Fruit fly (Drosophila melanogaster) whole organism, embryonic: ENCODE measurements around the gene Tengl3.

Experiments
- Ada2b ChIP-seq: fragments of 200-800 bp; sonication (Bioruptor generic); IDR thresholded peaks from 2 replicates; pipeline ENCODE4 v1.3.6; 2022; ENCODE audit warnings: missing biosample characterization, missing genetic modification characterization
- BEAF-32 ChIP-seq: fragments of 200-800 bp; sonication (Bioruptor generic); optimal IDR thresholded peaks from 3 replicates; lab custom pipeline; 2017; ENCODE audit warnings: missing biosample characterization, missing genetic modification characterization, mild to moderate bottlenecking, moderate library complexity, missing genetic modification reagents
- Blimp-1 ChIP-seq: fragments of 200-800 bp; sonication (Bioruptor generic); optimal IDR thresholded peaks from 3 replicates; lab custom pipeline; 2018; ENCODE audit warnings: missing biosample characterization, missing genetic modification characterization, mild to moderate bottlenecking, moderate library complexity, missing genetic modification reagents
- CG10267 ChIP-seq: fragments of 200-800 bp; sonication (Bioruptor generic); optimal IDR thresholded peaks from 2 replicates; lab custom pipeline; 2018; ENCODE audit warnings: missing biosample characterization, mild to moderate bottlenecking, missing genetic modification characterization, moderate library complexity
- CG10543 ChIP-seq: fragments of 200-800 bp; sonication (Bioruptor generic); optimal IDR thresholded peaks from 3 replicates; lab custom pipeline; 2017; ENCODE audit warnings: missing biosample characterization, mild to moderate bottlenecking, missing genetic modification characterization, moderate library complexity
- CG1529 ChIP-seq: fragments of 200-800 bp; sonication (Bioruptor generic); optimal IDR thresholded peaks from 3 replicates; lab custom pipeline; 2018; ENCODE audit warnings: missing biosample characterization, missing genetic modification characterization
- CG15696 ChIP-seq: fragments of 200-800 bp; sonication (Bioruptor generic); optimal IDR thresholded peaks from 2 replicates; lab custom pipeline; 2019; ENCODE audit warnings: missing biosample characterization, mild to moderate bottlenecking, missing genetic modification characterization, moderate library complexity
- CG1603 ChIP-seq: fragments of 200-800 bp; sonication (Bioruptor generic); optimal IDR thresholded peaks from 2 replicates; lab custom pipeline; 2019; ENCODE audit warnings: missing biosample characterization, mild to moderate bottlenecking, missing genetic modification characterization, moderate library complexity
- CG16815 ChIP-seq: fragments of 200-800 bp; sonication (Bioruptor generic); optimal IDR thresholded peaks from 3 replicates; lab custom pipeline; 2017; ENCODE audit warnings: missing biosample characterization, mild to moderate bottlenecking, missing genetic modification characterization
- CG18262 ChIP-seq: fragments of 200-800 bp; optimal IDR thresholded peaks from 3 replicates; lab custom pipeline; 2019; ENCODE audit warnings: missing biosample characterization, mild to moderate bottlenecking, missing genetic modification characterization, moderate library complexity
- CG18599 ChIP-seq: fragments of 200-800 bp; sonication (Bioruptor generic); optimal IDR thresholded peaks from 3 replicates; lab custom pipeline; 2017; ENCODE audit warnings: missing biosample characterization, missing genetic modification characterization, mild to moderate bottlenecking, moderate library complexity, missing genetic modification reagents
- CG3407 ChIP-seq: fragments of 200-800 bp; sonication (Bioruptor generic); optimal IDR thresholded peaks from 2 replicates; lab custom pipeline; 2018; ENCODE audit warnings: missing biosample characterization, mild to moderate bottlenecking, missing genetic modification characterization
- CG34376 ChIP-seq: fragments of 200-800 bp; sonication (Bioruptor generic); optimal IDR thresholded peaks from 2 replicates; lab custom pipeline; 2018; ENCODE audit warnings: missing biosample characterization, mild to moderate bottlenecking, missing genetic modification characterization
- CG5245 ChIP-seq: fragments of 200-800 bp; sonication (Bioruptor generic); optimal IDR thresholded peaks from 3 replicates; lab custom pipeline; 2016; ENCODE audit warnings: missing biosample characterization, missing genetic modification characterization
- CG7786 ChIP-seq: fragments of 200-800 bp; sonication (Bioruptor generic); optimal IDR thresholded peaks from 2 replicates; lab custom pipeline; 2016; ENCODE audit warnings: missing biosample characterization, missing genetic modification characterization
- CG7987 ChIP-seq: fragments of 200-800 bp; sonication (Bioruptor generic); optimal IDR thresholded peaks from 2 replicates; lab custom pipeline; 2018; ENCODE audit warnings: missing biosample characterization, mild to moderate bottlenecking, missing genetic modification characterization, moderate library complexity
- Chrac-16 ChIP-seq: fragments of 200-800 bp; sonication (Bioruptor generic); optimal IDR thresholded peaks from 3 replicates; lab custom pipeline; 2016; ENCODE audit warnings: missing biosample characterization, missing genetic modification characterization
- Deaf1 ChIP-seq: fragments of 200-800 bp; optimal IDR thresholded peaks from 3 replicates; lab custom pipeline; 2019; ENCODE audit warnings: missing biosample characterization, mild to moderate bottlenecking, missing genetic modification characterization, moderate library complexity
- E2f2 ChIP-seq: fragments of 200-800 bp; sonication (Bioruptor generic); IDR thresholded peaks from 2 replicates; pipeline ENCODE4 v1.3.6; 2022; ENCODE audit warnings: missing biosample characterization, missing genetic modification characterization
- ERR ChIP-seq: fragments of 200-800 bp; sonication (Bioruptor generic); optimal IDR thresholded peaks from 2 replicates; lab custom pipeline; 2016; ENCODE audit warnings: missing biosample characterization, missing genetic modification characterization
- Gsc ChIP-seq: fragments of 200-800 bp; sonication (Bioruptor generic); IDR thresholded peaks from 2 replicates; pipeline ENCODE4 v1.3.6; 2022; ENCODE audit warnings: missing biosample characterization, missing genetic modification characterization
- H15 ChIP-seq: fragments of 200-800 bp; sonication (Bioruptor generic); IDR thresholded peaks from 3 replicates; pipeline ENCODE4 v1.3.6; 2022; ENCODE audit warnings: missing biosample characterization, missing genetic modification characterization
- HLHmδ ChIP-seq: fragments of 200-800 bp; sonication (Bioruptor generic); optimal IDR thresholded peaks from 2 replicates; lab custom pipeline; 2018; ENCODE audit warnings: missing biosample characterization, mild to moderate bottlenecking, missing genetic modification characterization, moderate library complexity
- Hand ChIP-seq: fragments of 200-800 bp; sonication (Bioruptor generic); optimal IDR thresholded peaks from 2 replicates; lab custom pipeline; 2017; ENCODE audit warnings: mild to moderate bottlenecking, missing biosample characterization, missing genetic modification reagents, missing genetic modification characterization
- Hmr ChIP-seq: fragments of 200-800 bp; sonication (Bioruptor generic); optimal IDR thresholded peaks from 3 replicates; lab custom pipeline; 2017; ENCODE audit warnings: mild to moderate bottlenecking, missing biosample characterization, missing genetic modification reagents, missing genetic modification characterization
- Myb ChIP-seq: fragments of 200-800 bp; sonication (Bioruptor generic); optimal IDR thresholded peaks from 2 replicates; lab custom pipeline; 2016; ENCODE audit warnings: missing biosample characterization, missing genetic modification characterization
- Nf-YA ChIP-seq: fragments of 200-800 bp; sonication (Bioruptor generic); IDR thresholded peaks from 2 replicates; pipeline ENCODE4 v1.3.6; 2022; ENCODE audit warnings: missing biosample characterization, missing genetic modification characterization
- Ravus ChIP-seq: fragments of 200-800 bp; sonication (Bioruptor generic); IDR thresholded peaks from 2 replicates; pipeline ENCODE4 v1.3.6; 2022; ENCODE audit warnings: missing biosample characterization, missing genetic modification characterization
- Ssrp ChIP-seq: fragments of 200-800 bp; sonication (Bioruptor generic); optimal IDR thresholded peaks from 2 replicates; lab custom pipeline; 2018; ENCODE audit warnings: missing biosample characterization, mild to moderate bottlenecking, missing genetic modification characterization, moderate library complexity
- Xbp1 ChIP-seq: fragments of 200-800 bp; sonication (Bioruptor generic); optimal IDR thresholded peaks from 3 replicates; lab custom pipeline; 2016; ENCODE audit warnings: missing biosample characterization, mild to moderate bottlenecking, missing genetic modification characterization
- az2 ChIP-seq: fragments of 200-800 bp; sonication (Bioruptor generic); optimal IDR thresholded peaks from 3 replicates; lab custom pipeline; 2016; ENCODE audit warnings: missing biosample characterization, missing genetic modification characterization
- chinmo ChIP-seq: fragments of 200-800 bp; sonication (Bioruptor generic); IDR thresholded peaks from 4 replicates; pipeline ENCODE4 v1.3.6; 2022; ENCODE audit warnings: missing biosample characterization, missing genetic modification characterization; ENCODE audit not compliant: partially characterized antibody
- chn ChIP-seq: fragments of 200-800 bp; sonication (Bioruptor generic); optimal IDR thresholded peaks from 2 replicates; lab custom pipeline; 2016; ENCODE audit warnings: missing biosample characterization, missing genetic modification characterization
- disco-r ChIP-seq: fragments of 200-800 bp; sonication (Bioruptor generic); optimal IDR thresholded peaks from 2 replicates; lab custom pipeline; 2016; ENCODE audit warnings: missing biosample characterization, missing genetic modification characterization
- ems ChIP-seq: fragments of 200-800 bp; sonication (Bioruptor generic); optimal IDR thresholded peaks from 3 replicates; lab custom pipeline; 2016; ENCODE audit warnings: missing biosample characterization, missing genetic modification characterization
- grn ChIP-seq: fragments of 200-800 bp; sonication (Bioruptor generic); optimal IDR thresholded peaks from 3 replicates; lab custom pipeline; 2017; ENCODE audit warnings: missing biosample characterization, missing genetic modification characterization
- hkb ChIP-seq, 2 experiments: fragments of 200-800 bp in 1 of 2; fragments of >200 bp in 1 of 2; sonication (Bioruptor generic) in 1 of 2; IDR thresholded peaks in 1 of 2; optimal IDR thresholded peaks in 1 of 2; 2 replicates each; pipeline versions ENCODE4 v1.3.6 to Lab custom; 2017 to 2022; ENCODE audit warnings: missing biosample characterization in 1 of 2, missing genetic modification characterization in 1 of 2
- jing ChIP-seq: fragments of 200-800 bp; sonication (Bioruptor generic); optimal IDR thresholded peaks from 2 replicates; lab custom pipeline; 2018; ENCODE audit warnings: missing biosample characterization, mild to moderate bottlenecking, missing genetic modification characterization
- lmd ChIP-seq: fragments of 200-800 bp; sonication (Bioruptor generic); IDR thresholded peaks from 2 replicates; pipeline ENCODE4 v1.3.6; 2022; ENCODE audit warnings: missing biosample characterization, missing genetic modification characterization
- luna ChIP-seq: fragments of 200-800 bp; sonication (Bioruptor generic); optimal IDR thresholded peaks from 2 replicates; lab custom pipeline; 2016; ENCODE audit warnings: missing biosample characterization, missing genetic modification characterization
- nerfin-2 ChIP-seq: fragments of 200-800 bp; sonication (Bioruptor generic); IDR thresholded peaks from 2 replicates; pipeline ENCODE4 v1.3.6; 2022; ENCODE audit warnings: missing biosample characterization, missing genetic modification characterization; ENCODE audit not compliant: partially characterized antibody
- nom ChIP-seq: fragments of 200-800 bp; sonication (Bioruptor generic); optimal IDR thresholded peaks from 2 replicates; lab custom pipeline; 2017; ENCODE audit warnings: missing biosample characterization, missing genetic modification characterization, mild to moderate bottlenecking, moderate library complexity, missing genetic modification reagents
- p53 ChIP-seq: fragments of 200-800 bp; sonication (Bioruptor generic); optimal IDR thresholded peaks from 2 replicates; lab custom pipeline; 2016; ENCODE audit warnings: missing biosample characterization, missing genetic modification characterization
- sc ChIP-seq, 3 experiments: fragments of >200 bp in 2 of 3; fragments of 200-800 bp in 1 of 3; sonication (Bioruptor generic) in 1 of 3; optimal IDR thresholded peaks; 2 replicates in 2 of 3; 3 replicates in 1 of 3; lab custom pipeline; 2017; ENCODE audit warnings: mild to moderate bottlenecking in 1 of 3, missing biosample characterization in 1 of 3, missing genetic modification characterization in 1 of 3, missing genetic modification reagents in 1 of 3
- sim ChIP-seq: fragments of 200-800 bp; sonication (Bioruptor generic); IDR thresholded peaks from 2 replicates; pipeline ENCODE4 v1.3.6; 2022; ENCODE audit warnings: missing biosample characterization, missing genetic modification characterization
- stc ChIP-seq: fragments of 200-800 bp; sonication (Bioruptor generic); IDR thresholded peaks from 2 replicates; pipeline ENCODE4 v1.3.6; 2022; ENCODE audit warnings: missing biosample characterization, missing genetic modification characterization
- twi ChIP-seq: fragments of 200-800 bp; optimal IDR thresholded peaks from 2 replicates; lab custom pipeline; 2019; ENCODE audit warnings: missing biosample characterization, mild to moderate bottlenecking, missing genetic modification characterization, moderate library complexity

Gene Tengl3

dm6 chr2L:2198613-2199432 lies 39.2 kb downstream of the Tengl3 start (continued):
- TF ChIP-seq Hand (peak; percentile 50), hkb (optimal IDR thresholded peaks at IDR 0.05; lab: Kevin White, UChicago) (no peak), hkb (GFP tag; IDR thresholded peaks at IDR 0.05; lab: Robert Waterston, UW) (no peak), sc (optimal IDR thresholded peaks at IDR 0.05; lab: Kevin White, UChicago) (no peak), sc (GFP tag; optimal IDR thresholded peaks at IDR 0.05; lab: Kevin White, UChicago) (peak; percentile 83), Chrac-16 (GFP tag; lab: Kevin White, UChicago) (peak; percentile 87), Hmr (GFP tag; lab: Kevin White, UChicago) (peak; percentile 84), twi (tag; lab: Kevin White, UChicago) (peak; percentile 61), ERR (GFP tag; lab: Kevin White, UChicago) (peak; percentile 73), CG15696 (tag; lab: Kevin White, UChicago) (peak; percentile 25), CG10543 (GFP tag; lab: Kevin White, UChicago) (peak; percentile 94), az2 (peak; percentile 87), ems (GFP tag; lab: Kevin White, UChicago) (peak; percentile 90), Ada2b (GFP tag; lab: Robert Waterston, UW) (no peak), lmd (no peak), Ravus (GFP tag; lab: Robert Waterston, UW) (no peak), chinmo (GFP tag; lab: Robert Waterston, UW) (no peak), Blimp-1 (GFP tag; lab: Kevin White, UChicago) (peak; percentile 86), grn (GFP tag; lab: Kevin White, UChicago) (peak; percentile 78), CG1603 (tag; lab: Kevin White, UChicago) (peak; percentile 95), p53 (GFP tag; lab: Kevin White, UChicago) (peak; percentile 20), CG5245 (peak; percentile 85), E2f2 (GFP tag; lab: Robert Waterston, UW) (no peak), CG7987 (GFP tag; lab: Kevin White, UChicago) (peak; percentile 31), nom (GFP tag; lab: Kevin White, UChicago) (peak; percentile 81), CG18262 (tag; lab: Kevin White, UChicago) (peak; percentile 89), CG34376 (GFP tag; lab: Kevin White, UChicago) (peak; percentile 71), Gsc (GFP tag; lab: Robert Waterston, UW) (no peak), Ssrp (tag; lab: Kevin White, UChicago) (peak; percentile 86), CG3407 (peak; percentile 83), CG7786 (GFP tag; lab: Kevin White, UChicago) (peak; percentile 85), CG16815 (GFP tag; lab: Kevin White, UChicago) (peak; percentile 82), Nf-YA (GFP tag; lab: Robert Waterston, UW) (no peak), Deaf1 (peak; percentile 89), chn (GFP tag; lab: Kevin White, UChicago) (peak; percentile 82), CG1529 (GFP tag; lab: Kevin White, UChicago) (peak; percentile 85), sim (GFP tag; lab: Robert Waterston, UW) (no peak), Myb (GFP tag; lab: Kevin White, UChicago) (peak; percentile 60), Xbp1 (peak; percentile 87), H15 (GFP tag; lab: Robert Waterston, UW) (no peak), nerfin-2 (no peak), CG10267 (tag; lab: Kevin White, UChicago) (peak; percentile 77), disco-r (GFP tag; lab: Kevin White, UChicago) (peak; percentile 59), HLHmδ (GFP tag; lab: Kevin White, UChicago) (peak; percentile 65), luna (GFP tag; lab: Kevin White, UChicago) (no peak), stc (GFP tag; lab: Robert Waterston, UW) (no peak), CG18599 (peak; percentile 93), jing (GFP tag; lab: Kevin White, UChicago) (peak; percentile 84), BEAF-32 (no peak)
